Worm (Caenorhabditis elegans): ENCODE measurements around the gene ifa-1.

Gene ifa-1

DNA sequence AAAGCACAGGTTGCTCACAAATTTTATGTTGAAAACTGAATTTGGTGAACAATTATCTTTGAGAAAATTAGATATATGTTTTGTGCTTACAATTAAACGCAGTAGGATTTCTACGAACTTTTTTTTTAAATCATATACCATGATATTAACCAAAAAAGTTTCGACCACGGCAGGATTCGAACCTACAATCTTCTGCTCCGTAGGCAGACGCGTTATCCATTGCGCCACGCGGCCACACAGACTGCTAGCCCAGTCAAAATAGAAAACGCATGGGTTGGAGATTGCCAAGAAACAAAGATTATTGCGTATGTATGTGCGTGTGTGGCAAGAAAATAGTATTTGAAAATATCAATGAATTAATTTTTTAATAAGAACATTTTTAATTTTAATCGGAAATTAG lies 18.6 kb upstream of the ifa-1 start (continued):
- TF ChIP-seq ztf-6 (GFP tag; IDR thresholded peaks at IDR 0.05): no peak
- no peak for TF ChIP-seq attf-6 (GFP tag; IDR thresholded peaks at IDR 0.05)
- TF ChIP-seq mxl-1 (tag; optimal IDR thresholded peaks at IDR 0.05): peak; percentile 65
- TF ChIP-seq efl-1 (GFP tag; optimal IDR thresholded peaks at IDR 0.05): no peak
- TF ChIP-seq sptf-2 (GFP tag; optimal IDR thresholded peaks at IDR 0.05): peak; percentile 78
- peak; percentile 72 for TF ChIP-seq nhr-90 (tag; optimal IDR thresholded peaks at IDR 0.05)
- no peak for TF ChIP-seq ekl-4 (GFP tag; IDR thresholded peaks at IDR 0.05)
- TF ChIP-seq cebp-1 (GFP tag; IDR thresholded peaks at IDR 0.05): no peak
- no peak for TF ChIP-seq cebp-1 (tag; optimal IDR thresholded peaks at IDR 0.05)
- no peak for TF ChIP-seq nfya-2 (GFP tag; IDR thresholded peaks at IDR 0.05)
- TF ChIP-seq nhr-179 (tag; optimal IDR thresholded peaks at IDR 0.05): peak; percentile 52

DNA sequence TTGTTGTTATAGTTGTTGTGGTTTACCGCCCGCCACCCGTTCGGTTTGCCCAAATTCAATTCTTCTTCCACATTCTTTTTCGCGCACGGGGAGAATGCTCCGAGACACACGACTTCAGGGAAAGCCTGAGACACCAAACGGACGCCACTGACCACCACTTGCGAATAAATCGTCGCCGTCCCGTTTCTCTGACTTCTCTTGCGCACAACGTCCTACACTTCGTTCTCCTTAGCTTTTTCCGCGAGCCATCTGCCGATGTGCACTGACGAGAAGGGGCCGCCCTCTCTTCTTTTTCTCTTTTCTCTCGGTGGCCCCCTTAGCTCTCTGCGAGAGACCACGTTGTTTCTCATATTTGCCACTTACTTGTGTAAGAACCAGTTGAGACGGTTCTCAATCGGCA lies 13.9 kb upstream of the ifa-1 start, which contains the start of gene C03A3.1:
TSS of gene C03A3.1 (plus strand) at position 291 of the 400 bp plus-strand sequence.
- peak; percentile 39 for TF ChIP-seq ztf-18 (tag; optimal IDR thresholded peaks at IDR 0.05)
- no peak for TF ChIP-seq pbrm-1 (GFP tag; IDR thresholded peaks at IDR 0.05)

DNA sequence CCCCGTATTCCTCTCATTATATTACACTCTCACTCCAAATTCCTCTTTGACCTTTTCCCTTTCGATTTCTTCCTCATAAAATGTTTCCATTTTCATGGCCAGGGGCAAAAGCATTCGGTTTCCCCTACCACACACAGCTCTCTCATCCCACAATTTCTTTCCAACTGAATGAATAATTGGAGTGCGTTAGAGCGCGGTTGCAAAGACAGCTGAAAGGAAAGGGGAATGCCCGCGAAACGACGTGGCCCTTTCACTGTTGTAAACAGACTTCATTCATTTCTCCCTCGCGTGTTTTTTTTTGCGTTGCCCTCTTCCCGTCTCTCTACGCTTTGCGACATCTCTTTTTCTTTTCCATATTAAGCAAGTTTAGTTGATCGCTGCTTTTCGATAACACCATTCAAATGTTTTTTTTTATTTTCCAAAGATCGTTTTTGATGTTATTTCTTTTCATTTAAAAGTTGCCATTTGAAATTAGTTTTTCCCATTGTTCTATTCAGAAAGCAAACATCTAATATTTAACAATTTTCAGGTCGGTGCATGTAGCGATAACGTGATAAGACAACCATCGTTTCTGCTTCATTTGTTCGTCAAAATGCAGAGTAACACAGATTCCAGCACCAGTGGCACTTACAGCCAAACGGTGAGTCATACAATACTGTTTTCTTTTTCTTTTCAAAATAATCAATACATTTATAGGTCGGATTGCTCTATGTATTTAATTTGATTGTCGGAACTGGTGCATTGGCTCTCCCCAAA lies 8.5 kb upstream of the ifa-1 start, which contains the start of gene C03A3.2:
TSS of gene C03A3.2 (plus strand) at position 530 of the 756 bp plus-strand sequence.
- TF ChIP-seq lin-35 (GFP tag; optimal IDR thresholded peaks at IDR 0.05) (peak in 2 of 3 experiments; percentile 19 to 45), mcd-1 (GFP tag; IDR thresholded peaks at IDR 0.05) (peak; percentile 82), attf-5 (GFP tag; optimal IDR thresholded peaks at IDR 0.05) (peak; percentile 20), ztf-25 (GFP tag; IDR thresholded peaks at IDR 0.05) (no peak), sdz-38 (tag; optimal IDR thresholded peaks at IDR 0.05) (no peak), F33H1.4 (GFP tag; IDR thresholded peaks at IDR 0.05) (no peak), lin-40 (tag; optimal IDR thresholded peaks at IDR 0.05) (peak; percentile 33), Y56A3A.18 (GFP tag; IDR thresholded peaks at IDR 0.05) (no peak), hrde-1 (tag; optimal IDR thresholded peaks at IDR 0.05; ENCODE audit: borderline replicate concordance) (no peak), snpc-4 (GFP tag; optimal IDR thresholded peaks at IDR 0.05) (no peak), snpc-4 (tag; optimal IDR thresholded peaks at IDR 0.05) (no peak), egl-18 (GFP tag; IDR thresholded peaks at IDR 0.05) (no peak), bed-1 (GFP tag; IDR thresholded peaks at IDR 0.05) (0 out of 2 replicates have a peak, but pooled peaks have one; percentile 60), ZK185.1 (tag; optimal IDR thresholded peaks at IDR 0.05; ENCODE audit: poor library complexity, severe bottlenecking) (peak; percentile 13), nhr-80 (tag; optimal IDR thresholded peaks at IDR 0.05) (peak; percentile 49), K12H6.12 (tag; optimal IDR thresholded peaks at IDR 0.05) (peak; percentile 69), ceh-27 (GFP tag; optimal IDR thresholded peaks at IDR 0.05) (peak; percentile 49), somi-1 (GFP tag; optimal IDR thresholded peaks at IDR 0.05) (peak; percentile 15), hmg-1.2 (GFP tag; IDR thresholded peaks at IDR 0.05) (peak; percentile 45; the same call in 1 of the 2 replicates)

DNA sequence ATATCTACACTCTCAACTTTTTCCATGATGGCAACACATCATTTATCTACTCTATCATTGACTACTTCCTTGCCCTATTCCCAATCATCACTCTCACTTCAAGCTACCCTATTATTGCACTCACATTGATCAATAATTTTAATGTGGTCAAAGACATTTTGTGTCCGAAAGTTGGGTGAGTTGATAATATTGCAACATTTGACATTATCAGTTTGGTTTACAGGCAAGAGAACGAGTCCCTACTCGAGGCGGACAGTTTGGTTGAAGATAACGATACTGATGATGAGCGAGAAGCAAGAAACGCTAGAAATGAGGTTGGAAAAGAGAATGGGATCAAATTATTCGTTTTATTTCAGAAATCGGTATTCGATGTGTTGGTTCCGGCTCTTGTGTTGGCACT lies 6.3 kb upstream of the ifa-1 start:
- peak; percentile 92 for TF ChIP-seq nhr-80 (tag; optimal IDR thresholded peaks at IDR 0.05)
- peak; percentile 33 for TF ChIP-seq ets-4 (GFP tag; optimal IDR thresholded peaks at IDR 0.05)
- no peak for TF ChIP-seq bed-1 (GFP tag; IDR thresholded peaks at IDR 0.05)

Data from whole organism, young adult.